Fruit fly (Drosophila melanogaster) whole organism, prepupa: ENCODE results near the gene CG10650.

Source experiments
- CG11902 ChIP-seq: fragments of 200-800 bp; sonication (Bioruptor generic); optimal IDR thresholded peaks from 3 replicates; lab custom pipeline; 2016; ENCODE audit warnings: missing biosample characterization, missing genetic modification characterization
- CG31627 ChIP-seq: fragments of 200-800 bp; sonication (Bioruptor generic); optimal IDR thresholded peaks from 3 replicates; lab custom pipeline; 2016; ENCODE audit warnings: missing biosample characterization, missing genetic modification characterization
- CG8119 ChIP-seq: fragments of 200-800 bp; sonication (Bioruptor generic); IDR thresholded peaks from 3 replicates; pipeline ENCODE4 v1.3.6; 2022; ENCODE audit warnings: missing biosample characterization, missing genetic modification characterization
- CG8632 ChIP-seq: fragments of 200-800 bp; sonication (Bioruptor generic); optimal IDR thresholded peaks from 3 replicates; lab custom pipeline; 2016; ENCODE audit warnings: missing biosample characterization, missing genetic modification characterization
- Eip93F ChIP-seq: fragments of 200-800 bp; sonication (Bioruptor generic); optimal IDR thresholded peaks from 2 replicates; lab custom pipeline; 2016; ENCODE audit warnings: missing biosample characterization, mild to moderate bottlenecking, missing genetic modification characterization
- Lpt ChIP-seq: fragments of 200-800 bp; sonication (Bioruptor generic); optimal IDR thresholded peaks from 3 replicates; lab custom pipeline; 2016; ENCODE audit warnings: missing biosample characterization, missing genetic modification characterization
- fd59A ChIP-seq: fragments of 200-800 bp; sonication (Bioruptor generic); optimal IDR thresholded peaks from 2 replicates; lab custom pipeline; 2017; ENCODE audit warnings: missing biosample characterization, mild to moderate bottlenecking, missing genetic modification characterization, missing genetic modification reagents

dm6 chr2L:19012776-19013328 is 17.1 kb upstream of the CG10650 start:
- TF ChIP-seq fd59A (GFP tag; lab: Kevin White, UChicago): no peak
- TF ChIP-seq Eip93F (GFP tag; lab: Kevin White, UChicago): no peak
- TF ChIP-seq Lpt (GFP tag; lab: Kevin White, UChicago): no peak
- TF ChIP-seq CG8632 (GFP tag; lab: Kevin White, UChicago): no peak
- no peak for TF ChIP-seq CG8119
- no peak for TF ChIP-seq CG11902 (GFP tag; lab: Kevin White, UChicago)
- no peak for TF ChIP-seq CG31627 (GFP tag; lab: Kevin White, UChicago)
